Fruit fly (Drosophila melanogaster) whole organism, wandering third instar larva: ENCODE data around the gene RagA-B.

ENCODE experiments used
- Abd-B ChIP-seq: fragments of >200 bp; optimal IDR thresholded peaks from 2 replicates; lab custom pipeline; 2017; ENCODE audit warnings: missing biosample characterization, missing genetic modification characterization
- CG32264 ChIP-seq: fragments of 200-800 bp; sonication (Bioruptor generic); optimal IDR thresholded peaks from 2 replicates; lab custom pipeline; 2016; ENCODE audit warnings: missing biosample characterization, missing genetic modification characterization
- CG9705 ChIP-seq: fragments of 200-800 bp; sonication (Bioruptor generic); optimal IDR thresholded peaks from 2 replicates; lab custom pipeline; 2018; ENCODE audit warnings: missing biosample characterization, mild to moderate bottlenecking, missing genetic modification characterization
- CrebA ChIP-seq: fragments of 200-800 bp; sonication (Bioruptor generic); optimal IDR thresholded peaks from 2 replicates; lab custom pipeline; 2016; ENCODE audit warnings: missing biosample characterization, mild to moderate bottlenecking, missing genetic modification characterization, borderline replicate concordance
- Dfd ChIP-seq: fragments of >200 bp; optimal IDR thresholded peaks from 2 replicates; lab custom pipeline; 2017; ENCODE audit warnings: missing biosample characterization, missing genetic modification characterization
- Dif ChIP-seq: fragments of 200-275, 200-300 bp; sonication (Bioruptor generic); optimal IDR thresholded peaks from 2 replicates; lab custom pipeline; 2018; ENCODE audit warnings: missing biosample characterization, missing genetic modification characterization; ENCODE audit not compliant: partially characterized antibody
- GATAd ChIP-seq: sonication (Bioruptor generic); optimal IDR thresholded peaks from 2 replicates; lab custom pipeline; 2016; ENCODE audit warnings: missing biosample characterization, missing genetic modification characterization
- HLH106 ChIP-seq: fragments of 200-800 bp; optimal IDR thresholded peaks from 3 replicates; lab custom pipeline; 2019; ENCODE audit warnings: missing biosample characterization, mild to moderate bottlenecking, missing genetic modification characterization, moderate library complexity
- Hnf4 ChIP-seq: fragments of 200-800 bp; sonication (Bioruptor generic); optimal IDR thresholded peaks from 2 replicates; lab custom pipeline; 2016; ENCODE audit warnings: missing biosample characterization, mild to moderate bottlenecking, missing genetic modification characterization
- Hr78 ChIP-seq: fragments of >200 bp; optimal IDR thresholded peaks from 2 replicates; lab custom pipeline; 2017; ENCODE audit warnings: missing biosample characterization, missing genetic modification characterization
- Hr83 ChIP-seq: fragments of 200-300 bp; sonication (Bioruptor generic); optimal IDR thresholded peaks from 2 replicates; lab custom pipeline; 2016; ENCODE audit warnings: missing biosample characterization, mild to moderate bottlenecking, missing genetic modification characterization, moderate library complexity; ENCODE audit not compliant: poor library complexity, severe bottlenecking
- Jra ChIP-seq: sonication (Bioruptor generic); optimal IDR thresholded peaks from 2 replicates; lab custom pipeline; 2016; ENCODE audit warnings: missing biosample characterization, missing genetic modification characterization
- Mio ChIP-seq: sonication (Bioruptor generic); optimal IDR thresholded peaks from 2 replicates; lab custom pipeline; 2016; ENCODE audit warnings: missing biosample characterization, missing genetic modification characterization
- Myc ChIP-seq: fragments of >200 bp; optimal IDR thresholded peaks from 2 replicates; lab custom pipeline; 2017
- N ChIP-seq: fragments of >200 bp; optimal IDR thresholded peaks from 2 replicates; lab custom pipeline; 2018; ENCODE audit warnings: missing biosample characterization, missing external identifiers, missing genetic modification characterization
- OdsH ChIP-seq: fragments of 200-800 bp; sonication (Bioruptor generic); optimal IDR thresholded peaks from 2 replicates; lab custom pipeline; 2016; ENCODE audit warnings: missing biosample characterization, mild to moderate bottlenecking, missing genetic modification characterization
- Rel ChIP-seq, 2 experiments: fragments of 200-800 bp; sonication (Bioruptor generic) in 1 of 2; optimal IDR thresholded peaks; 2 replicates in 1 of 2; 3 replicates in 1 of 2; lab custom pipeline; 2016 to 2019; ENCODE audit warnings: mild to moderate bottlenecking in 2 of 2, missing biosample characterization in 2 of 2, missing genetic modification characterization in 2 of 2, moderate library complexity in 1 of 2
- Sp1 ChIP-seq: fragments of 200-800 bp; sonication (Bioruptor generic); optimal IDR thresholded peaks from 3 replicates; lab custom pipeline; 2019; ENCODE audit warnings: missing biosample characterization, mild to moderate bottlenecking, missing genetic modification characterization, moderate library complexity
- Vsx2 ChIP-seq: fragments of 200-300, 225-300 bp; sonication (Bioruptor generic); optimal IDR thresholded peaks from 2 replicates; lab custom pipeline; 2018; ENCODE audit warnings: missing biosample characterization, missing genetic modification characterization; ENCODE audit not compliant: partially characterized antibody
- br ChIP-seq: fragments of 200-800 bp; sonication (Bioruptor generic); optimal IDR thresholded peaks from 2 replicates; lab custom pipeline; 2016; ENCODE audit warnings: missing biosample characterization, missing genetic modification characterization
- brk ChIP-seq: fragments of 200-800 bp; sonication (Bioruptor generic); optimal IDR thresholded peaks from 2 replicates; lab custom pipeline; 2016; ENCODE audit warnings: missing biosample characterization, mild to moderate bottlenecking, missing genetic modification characterization
- dl ChIP-seq, 2 experiments: fragments of 175-275, 200-275 bp in 1 of 2; fragments of 200-275 bp in 1 of 2; sonication (Bioruptor generic); optimal IDR thresholded peaks; lab custom pipeline; 2018; ENCODE audit warnings: mild to moderate bottlenecking in 2 of 2, missing biosample characterization in 2 of 2, missing genetic modification characterization in 2 of 2, moderate library complexity in 2 of 2; ENCODE audit not compliant: partially characterized antibody in 2 of 2, insufficient read depth in 1 of 2
- dmrt93B ChIP-seq: fragments of 200-800 bp; sonication (Bioruptor generic); optimal IDR thresholded peaks from 2 replicates; lab custom pipeline; 2018; ENCODE audit warnings: missing biosample characterization, mild to moderate bottlenecking, missing genetic modification characterization
- dsf ChIP-seq: sonication (Bioruptor generic); optimal IDR thresholded peaks from 2 replicates; lab custom pipeline; 2016; ENCODE audit warnings: missing biosample characterization, missing genetic modification characterization, borderline replicate concordance
- ey ChIP-seq: fragments of 200-800 bp; sonication (Bioruptor generic); optimal IDR thresholded peaks from 2 replicates; lab custom pipeline; 2016; ENCODE audit warnings: missing biosample characterization, missing genetic modification characterization
- foxo ChIP-seq, 2 experiments: fragments of 200-800 bp; sonication (Bioruptor generic); optimal IDR thresholded peaks; 2 replicates in 1 of 2; 3 replicates in 1 of 2; lab custom pipeline; 2016 to 2017; ENCODE audit warnings: missing biosample characterization in 2 of 2, missing genetic modification characterization in 2 of 2
- fru ChIP-seq: fragments of 200-800 bp; sonication (Bioruptor generic); optimal IDR thresholded peaks from 3 replicates; lab custom pipeline; 2016; ENCODE audit warnings: missing biosample characterization, mild to moderate bottlenecking, missing genetic modification characterization
- h ChIP-seq: fragments of 200-800 bp; sonication (Bioruptor generic); optimal IDR thresholded peaks from 3 replicates; lab custom pipeline; 2016; ENCODE audit warnings: missing biosample characterization, mild to moderate bottlenecking, missing genetic modification characterization
- jim ChIP-seq: fragments of 175-275, 200-325 bp; sonication (Bioruptor generic); optimal IDR thresholded peaks from 2 replicates; lab custom pipeline; 2016; ENCODE audit warnings: missing biosample characterization, mild to moderate bottlenecking, missing genetic modification characterization
- lola ChIP-seq: fragments of >200 bp; optimal IDR thresholded peaks from 2 replicates; lab custom pipeline; 2017; ENCODE audit warnings: missing biosample characterization, missing genetic modification characterization
- pan ChIP-seq: fragments of >200 bp; optimal IDR thresholded peaks from 2 replicates; lab custom pipeline; 2017
- psq ChIP-seq: fragments of 200-800 bp; sonication (Bioruptor generic); optimal IDR thresholded peaks from 3 replicates; lab custom pipeline; 2017; ENCODE audit warnings: missing biosample characterization, mild to moderate bottlenecking, missing genetic modification characterization, moderate library complexity
- rgr ChIP-seq: fragments of 200-800 bp; sonication (Bioruptor generic); optimal IDR thresholded peaks from 3 replicates; lab custom pipeline; 2016; ENCODE audit warnings: missing biosample characterization, mild to moderate bottlenecking, missing genetic modification characterization
- sage ChIP-seq: fragments of 200-800 bp; sonication (Bioruptor generic); optimal IDR thresholded peaks from 2 replicates; lab custom pipeline; 2016; ENCODE audit warnings: missing biosample characterization, mild to moderate bottlenecking, missing genetic modification characterization
- sv ChIP-seq: fragments of 200-800 bp; sonication (Bioruptor generic); optimal IDR thresholded peaks from 3 replicates; lab custom pipeline; 2016; ENCODE audit warnings: missing biosample characterization, missing genetic modification characterization
- tai ChIP-seq: sonication (Bioruptor generic); optimal IDR thresholded peaks from 2 replicates; lab custom pipeline; 2016; ENCODE audit warnings: missing biosample characterization, missing genetic modification characterization
- usp ChIP-seq: fragments of >200 bp; optimal IDR thresholded peaks from 2 replicates; lab custom pipeline; 2017; ENCODE audit warnings: missing biosample characterization, missing genetic modification characterization
- woc ChIP-seq: sonication (Bioruptor generic); optimal IDR thresholded peaks from 2 replicates; lab custom pipeline; 2016; ENCODE audit warnings: missing biosample characterization, mild to moderate bottlenecking, missing genetic modification characterization

RagA-B gene

dm6 chr3R:8960329-8960728 lies 23.8 kb downstream of the RagA-B start:
- TF ChIP-seq rgr (GFP tag; lab: Kevin White, UChicago) (peak; percentile 12), woc (GFP tag; lab: Kevin White, UChicago) (no peak), CG9705 (GFP tag; lab: Kevin White, UChicago) (no peak), h (GFP tag; lab: Kevin White, UChicago) (peak; percentile 17), foxo (GFP tag; optimal IDR thresholded peaks at IDR 0.05; lab: Kevin White, UChicago) (peak in 1 of 2 experiments; percentile 10), Sp1 (GFP tag; lab: Kevin White, UChicago) (peak; percentile 4), brk (GFP tag; lab: Kevin White, UChicago) (no peak), sage (GFP tag; lab: Kevin White, UChicago) (no peak)

dm6 chr3R:8959153-8959552 lies 25.0 kb downstream of the RagA-B start:
- TF ChIP-seq woc (GFP tag; lab: Kevin White, UChicago) (no peak), Dfd (GFP tag; lab: Kevin White, UChicago) (peak; percentile 84)

dm6 chr3R:8958300-8958699 lies 25.8 kb downstream of the RagA-B start:
- TF ChIP-seq ey (GFP tag; lab: Kevin White, UChicago) (no peak), dl (GFP tag; optimal IDR thresholded peaks at IDR 0.05; lab: Kevin White, UChicago; ENCODE audit: insufficient read depth in 1 of 2, partially characterized antibody in 2 of 2) (no peak), Myc (lab: Kevin White, UChicago) (no peak), Hr78 (no peak), br (GFP tag; lab: Kevin White, UChicago) (no peak), Dif (GFP tag; lab: Kevin White, UChicago) (no peak)

dm6 chr3R:8957739-8958138 lies 26.4 kb downstream of the RagA-B start:
- TF ChIP-seq Hr83 (no peak), Dif (GFP tag; lab: Kevin White, UChicago) (no peak), Mio (GFP tag; lab: Kevin White, UChicago) (no peak), Abd-B (no peak), Dfd (GFP tag; lab: Kevin White, UChicago) (no peak), dsf (GFP tag; lab: Kevin White, UChicago) (no peak), HLH106 (tag; lab: Kevin White, UChicago) (peak; percentile 47), lola (GFP tag; lab: Kevin White, UChicago) (no peak), Hr78 (no peak), OdsH (GFP tag; lab: Kevin White, UChicago) (peak; percentile 34), Vsx2 (no peak), usp (GFP tag; lab: Kevin White, UChicago) (no peak), CrebA (GFP tag; lab: Kevin White, UChicago) (no peak), ey (GFP tag; lab: Kevin White, UChicago) (no peak), jim (GFP tag; lab: Kevin White, UChicago) (no peak), sage (GFP tag; lab: Kevin White, UChicago) (no peak), dl (GFP tag; optimal IDR thresholded peaks at IDR 0.05; lab: Kevin White, UChicago; ENCODE audit: insufficient read depth in 1 of 2, partially characterized antibody in 2 of 2) (no peak), N (GFP tag; lab: Kevin White, UChicago) (no peak), GATAd (GFP tag; lab: Kevin White, UChicago) (no peak), brk (GFP tag; lab: Kevin White, UChicago) (no peak), pan (lab: Kevin White, UChicago) (no peak), psq (GFP tag; lab: Kevin White, UChicago) (peak; percentile 66), foxo (GFP tag; optimal IDR thresholded peaks at IDR 0.05; lab: Kevin White, UChicago) (peak in 1 of 2 experiments; percentile 33), Hnf4 (GFP tag; lab: Kevin White, UChicago) (no peak), woc (GFP tag; lab: Kevin White, UChicago) (peak; percentile 90), CG32264 (no peak), fru (GFP tag; lab: Kevin White, UChicago) (peak; percentile 14), Rel (GFP tag; optimal IDR thresholded peaks at IDR 0.05; lab: Kevin White, UChicago) (no peak), Rel (tag; optimal IDR thresholded peaks at IDR 0.05; lab: Kevin White, UChicago) (no peak), h (GFP tag; lab: Kevin White, UChicago) (peak; percentile 41), dmrt93B (GFP tag; lab: Kevin White, UChicago) (no peak), Jra (GFP tag; lab: Kevin White, UChicago) (no peak), CG9705 (GFP tag; lab: Kevin White, UChicago) (no peak), sv (GFP tag; lab: Kevin White, UChicago) (no peak), tai (no peak), Sp1 (GFP tag; lab: Kevin White, UChicago) (peak; percentile 47), br (GFP tag; lab: Kevin White, UChicago) (peak; percentile 27), Myc (lab: Kevin White, UChicago) (no peak), rgr (GFP tag; lab: Kevin White, UChicago) (peak; percentile 13)
